Worm (Caenorhabditis elegans) whole organism, mixed stage, embryonic: ENCODE results near the gene C02F5.14.

Experiments used
- blmp-1 ChIP-seq: fragments of 150-350 bp; optimal IDR thresholded peaks from 2 replicates; lab custom pipeline; 2014; ENCODE audit warnings: missing biosample characterization, missing genetic modification characterization
- ces-1 ChIP-seq: fragments of 150-350 bp; optimal IDR thresholded peaks from 2 replicates; lab custom pipeline; 2014; ENCODE audit warnings: missing biosample characterization, missing genetic modification reagents, missing genetic modification characterization
- drap-1 ChIP-seq: fragments of 200-800 bp; sonication (Bioruptor generic); optimal IDR thresholded peaks from 3 replicates; lab custom pipeline; 2018; ENCODE audit warnings: mild to moderate bottlenecking, missing genetic modification characterization, missing compliant biosample characterization
- elt-1 ChIP-seq: sonication (generic microtip); optimal IDR thresholded peaks from 2 replicates; lab custom pipeline; 2017; ENCODE audit warnings: missing genetic modification characterization, mild to moderate bottlenecking, missing compliant biosample characterization, antibody characterized with exemption, moderate library complexity, borderline replicate concordance; ENCODE audit not compliant: insufficient read depth
- lin-13 ChIP-seq: fragments of 150-350 bp; optimal IDR thresholded peaks from 2 replicates; lab custom pipeline; 2014; ENCODE audit warnings: missing biosample characterization, missing genetic modification characterization
- lsy-2 ChIP-seq: fragments of 150-350 bp; optimal IDR thresholded peaks from 2 replicates; lab custom pipeline; 2014; ENCODE audit warnings: missing biosample characterization, missing genetic modification characterization
- nhr-12 ChIP-seq: fragments of 150-350 bp; optimal IDR thresholded peaks from 2 replicates; lab custom pipeline; 2014; ENCODE audit warnings: missing biosample characterization, missing genetic modification characterization
- nhr-28 ChIP-seq: fragments of 150-350 bp; optimal IDR thresholded peaks from 2 replicates; lab custom pipeline; 2014; ENCODE audit warnings: missing biosample characterization, missing genetic modification characterization
- snpc-4 ChIP-seq: fragments of 150-350 bp; optimal IDR thresholded peaks from 2 replicates; lab custom pipeline; 2014; ENCODE audit warnings: missing biosample characterization, missing genetic modification characterization
- unc-39 ChIP-seq: fragments of 150-350 bp; optimal IDR thresholded peaks from 2 replicates; lab custom pipeline; 2014; ENCODE audit warnings: missing biosample characterization, missing genetic modification characterization
- unc-62 ChIP-seq: fragments of 150-350 bp; optimal IDR thresholded peaks from 2 replicates; lab custom pipeline; 2014; ENCODE audit warnings: missing biosample characterization, missing genetic modification reagents, missing genetic modification characterization
- ztf-11 ChIP-seq: fragments of 150-350 bp; optimal IDR thresholded peaks from 2 replicates; lab custom pipeline; 2014; ENCODE audit warnings: missing biosample characterization, missing genetic modification characterization

ce11 chrIII:8229480-8229879, 5.8 kb downstream of the C02F5.14 start:
- TF ChIP-seq lin-13 (tag; lab: Kevin White, UChicago), result no peak
- TF ChIP-seq lsy-2 (tag; lab: Kevin White, UChicago), result no peak
- no peak for TF ChIP-seq ztf-11 (tag; lab: Kevin White, UChicago)
- TF ChIP-seq snpc-4 (tag; lab: Kevin White, UChicago), result no peak
- no peak for TF ChIP-seq nhr-28 (tag; lab: Kevin White, UChicago)
- no peak for TF ChIP-seq blmp-1
- no peak for TF ChIP-seq elt-1 (tag; lab: Kevin White, UChicago)
- no peak for TF ChIP-seq ces-1 (GFP tag; lab: Kevin White, UChicago)
- TF ChIP-seq unc-39 (tag; lab: Kevin White, UChicago), result no peak
- TF ChIP-seq unc-62 (GFP tag; lab: Kevin White, UChicago), result no peak
- no peak for TF ChIP-seq drap-1 (GFP tag; lab: Kevin White, UChicago)
- TF ChIP-seq nhr-12 (tag; lab: Kevin White, UChicago), result no peak
